Fruit fly (Drosophila melanogaster) Kc167 (cell line): ENCODE measurements around the gene Mettl3.

ENCODE experiments used
- Myc ChIP-seq: fragments of >200 bp; optimal IDR thresholded peaks from 2 replicates; lab custom pipeline; 2017; ENCODE audit warnings: missing external identifiers
- Sin3A ChIP-seq: fragments of >200 bp; optimal IDR thresholded peaks from 2 replicates; lab custom pipeline; 2018; ENCODE audit warnings: missing external identifiers
- h ChIP-seq: fragments of >200 bp; optimal IDR thresholded peaks from 3 replicates; lab custom pipeline; 2018; ENCODE audit warnings: missing external identifiers
- insv ChIP-seq: fragments of >200 bp; optimal IDR thresholded peaks from 3 replicates; lab custom pipeline; 2018; ENCODE audit warnings: missing external identifiers
- psq ChIP-seq: fragments of >200 bp; optimal IDR thresholded peaks from 2 replicates; lab custom pipeline; 2017; ENCODE audit warnings: missing external identifiers
- ttk ChIP-seq: sonication (Bioruptor generic); optimal IDR thresholded peaks from 2 replicates; lab custom pipeline; 2017; ENCODE audit warnings: missing external identifiers

Mettl3 gene

DNA sequence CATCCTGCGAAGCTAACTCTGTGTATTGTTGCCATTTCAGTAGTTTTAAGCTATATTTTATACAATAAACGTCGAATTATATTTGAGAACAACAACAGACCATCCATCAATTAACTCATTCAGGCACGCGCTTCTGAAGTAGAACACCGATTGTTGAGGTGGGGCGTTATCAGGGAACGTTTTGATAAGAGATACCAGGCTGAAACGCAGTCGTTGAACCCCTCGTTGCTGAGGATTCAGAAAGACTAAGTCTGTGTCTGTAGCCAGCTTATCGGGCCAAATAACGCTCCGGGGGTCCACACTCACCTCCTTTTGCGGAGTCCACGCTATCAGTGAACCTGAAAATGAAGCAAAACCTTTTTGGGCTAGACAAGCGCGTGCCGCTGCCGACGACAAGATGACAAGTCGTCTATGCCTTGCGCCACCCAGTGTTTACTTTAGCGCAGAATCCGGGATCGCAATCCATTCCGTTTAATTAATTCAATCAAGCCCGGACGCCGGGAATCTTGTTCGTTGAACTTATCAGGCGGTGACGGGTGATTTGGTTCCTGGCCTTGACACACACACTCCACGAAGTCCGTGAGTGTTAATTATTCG is 21.6 kb downstream of the Mettl3 start:
- TF ChIP-seq Sin3A (lab: Kevin White, UChicago) (no peak), ttk (lab: Kevin White, UChicago) (no peak), psq (lab: Kevin White, UChicago) (no peak), h (lab: Kevin White, UChicago) (no peak), Myc (no peak), insv (lab: Kevin White, UChicago) (no peak)

DNA sequence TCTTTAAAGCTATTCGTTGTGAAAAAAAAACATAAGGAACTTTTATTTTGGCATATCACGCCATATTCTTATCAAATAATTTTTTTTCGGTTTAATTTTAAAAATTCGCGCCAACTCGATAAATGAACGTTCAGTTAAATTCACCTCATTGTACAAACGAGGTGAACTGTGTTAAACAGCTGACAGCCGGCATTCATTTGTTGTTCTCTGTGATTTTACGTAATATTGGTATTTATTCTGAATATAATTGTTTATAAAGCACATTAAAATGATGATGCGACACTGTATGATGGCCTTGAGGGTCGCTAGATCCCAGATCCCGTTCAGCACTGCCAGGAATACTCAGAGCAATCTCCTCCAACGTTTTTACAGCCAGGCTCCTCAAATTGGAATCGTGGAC is 22.3 kb downstream of the Mettl3 start, which contains the start of gene CG6000:
CG6000 (plus strand) TSS at position 165 of the 400 bp plus-strand sequence.
- no peak for TF ChIP-seq insv (lab: Kevin White, UChicago)
- no peak for TF ChIP-seq h (lab: Kevin White, UChicago)
- no peak for TF ChIP-seq ttk (lab: Kevin White, UChicago)
- no peak for TF ChIP-seq Sin3A (lab: Kevin White, UChicago)
- no peak for TF ChIP-seq Myc
- TF ChIP-seq psq (lab: Kevin White, UChicago): no peak

DNA sequence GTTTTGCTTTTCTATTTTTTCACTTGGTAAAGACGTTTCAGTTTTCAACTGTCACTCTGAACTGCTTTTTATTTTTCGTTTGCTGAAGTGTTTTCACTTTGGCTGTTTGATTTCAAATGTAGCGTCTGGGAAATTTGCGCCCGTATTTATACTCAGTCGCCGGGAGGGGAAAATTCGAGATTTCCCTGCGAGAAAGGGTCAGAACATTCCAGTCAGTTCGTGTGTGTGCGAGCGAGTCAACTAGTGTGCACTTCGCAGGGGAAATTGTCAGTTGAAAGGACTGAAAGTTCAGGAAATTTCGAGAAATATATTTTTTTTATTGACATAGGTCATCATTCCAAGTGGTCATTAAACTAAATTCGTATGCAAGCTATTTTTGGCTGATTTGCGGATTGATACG is 25.2 kb downstream of the Mettl3 start, which contains the start of gene Hsp68:
Hsp68 (minus strand) TSS at position 123 of the 400 bp plus-strand sequence.
- no peak for TF ChIP-seq psq (lab: Kevin White, UChicago)
- no peak for TF ChIP-seq Myc
- no peak for TF ChIP-seq ttk (lab: Kevin White, UChicago)
- TF ChIP-seq insv (lab: Kevin White, UChicago): no peak
- no peak for TF ChIP-seq h (lab: Kevin White, UChicago)
- no peak for TF ChIP-seq Sin3A (lab: Kevin White, UChicago)

DNA sequence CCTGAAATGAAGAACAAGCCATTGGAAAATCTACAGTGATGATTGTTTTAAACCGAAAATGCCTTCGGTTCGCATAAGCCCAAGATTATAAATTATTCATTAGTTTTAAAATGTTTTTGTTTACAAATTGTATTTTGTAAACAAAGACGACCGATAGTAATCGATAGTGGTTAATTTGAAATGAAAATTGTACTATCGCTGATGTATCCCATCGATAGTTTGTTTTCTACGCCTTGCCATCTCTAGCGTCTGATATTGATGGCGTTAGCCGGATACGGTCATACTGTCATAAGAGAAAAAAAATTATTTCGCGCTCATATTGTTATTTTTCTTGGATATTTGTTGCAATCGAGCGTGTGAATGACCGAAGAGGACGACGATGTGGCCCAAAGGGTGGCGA is 26.1 kb downstream of the Mettl3 start, which contains the start of gene SMC1:
SMC1 (plus strand) TSS at position 247 of the 400 bp plus-strand sequence.
- TF ChIP-seq h (lab: Kevin White, UChicago) (no peak), Sin3A (lab: Kevin White, UChicago) (no peak), insv (lab: Kevin White, UChicago) (no peak), ttk (lab: Kevin White, UChicago) (no peak), Myc (no peak), psq (lab: Kevin White, UChicago) (no peak)

DNA sequence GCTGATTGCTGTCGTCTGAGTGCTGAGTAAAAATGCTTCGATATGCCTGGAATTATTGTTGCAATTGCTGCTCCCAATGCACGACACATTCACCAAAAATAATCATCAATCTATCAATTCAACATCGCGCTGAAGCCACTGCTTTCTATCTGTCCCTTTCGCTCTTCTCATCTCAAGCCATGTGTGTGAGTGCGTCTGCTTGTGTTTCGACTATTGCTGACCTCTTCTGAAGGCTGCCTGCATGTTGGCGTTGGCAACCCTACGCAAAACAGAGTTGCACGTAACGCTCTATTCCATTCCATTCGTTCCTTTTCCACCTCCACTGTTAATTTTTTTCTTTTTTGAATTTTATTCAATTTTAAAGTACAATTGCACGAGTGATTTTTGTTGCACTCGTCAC is 33.8 kb downstream of the Mettl3 start:
- TF ChIP-seq Myc: no peak
- no peak for TF ChIP-seq psq (lab: Kevin White, UChicago)

DNA sequence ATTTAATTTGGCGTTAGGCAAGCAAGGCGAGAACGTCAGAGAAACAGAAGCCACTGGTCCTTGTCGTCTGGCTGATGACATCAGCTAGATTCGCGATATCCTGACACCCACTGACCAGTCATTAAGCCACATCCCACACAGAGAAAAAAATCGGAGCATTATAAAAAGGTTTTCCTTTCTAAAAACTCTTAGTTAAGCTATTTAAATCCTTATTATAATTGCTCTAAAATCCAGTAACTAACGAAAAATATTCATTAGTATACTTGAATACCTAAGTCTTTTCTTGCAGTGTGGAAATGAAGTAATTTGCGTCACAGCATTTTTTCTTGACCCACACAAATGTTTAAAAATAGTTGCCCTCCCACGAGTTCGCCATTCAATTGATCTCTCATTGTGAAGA is 36.9 kb downstream of the Mettl3 start:
- TF ChIP-seq h (lab: Kevin White, UChicago): no peak
- TF ChIP-seq Myc: no peak
- no peak for TF ChIP-seq insv (lab: Kevin White, UChicago)
- no peak for TF ChIP-seq Sin3A (lab: Kevin White, UChicago)
- no peak for TF ChIP-seq psq (lab: Kevin White, UChicago)
- TF ChIP-seq ttk (lab: Kevin White, UChicago): no peak

DNA sequence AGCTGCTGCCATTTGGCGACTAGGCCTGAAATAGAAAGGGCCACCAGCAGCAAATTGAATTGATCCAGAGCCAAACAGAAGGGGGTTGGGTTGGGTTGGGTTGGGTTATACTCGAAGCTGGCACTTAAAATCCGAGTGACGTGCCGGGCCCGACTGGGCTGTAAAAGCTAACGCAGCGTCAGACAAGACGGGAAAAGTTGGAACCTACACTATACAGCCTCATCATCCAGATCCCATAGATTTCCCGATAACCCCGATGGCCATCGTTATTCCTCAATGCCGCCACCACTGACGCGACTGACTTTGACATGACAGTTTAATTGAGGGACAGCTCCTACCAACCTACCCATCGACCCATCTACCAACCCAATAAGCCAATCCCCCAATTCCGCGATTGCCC is 38.0 kb downstream of the Mettl3 start:
- no peak for TF ChIP-seq psq (lab: Kevin White, UChicago)
- no peak for TF ChIP-seq insv (lab: Kevin White, UChicago)
- TF ChIP-seq Myc: no peak
- no peak for TF ChIP-seq ttk (lab: Kevin White, UChicago)
- no peak for TF ChIP-seq h (lab: Kevin White, UChicago)
- TF ChIP-seq Sin3A (lab: Kevin White, UChicago): no peak

DNA sequence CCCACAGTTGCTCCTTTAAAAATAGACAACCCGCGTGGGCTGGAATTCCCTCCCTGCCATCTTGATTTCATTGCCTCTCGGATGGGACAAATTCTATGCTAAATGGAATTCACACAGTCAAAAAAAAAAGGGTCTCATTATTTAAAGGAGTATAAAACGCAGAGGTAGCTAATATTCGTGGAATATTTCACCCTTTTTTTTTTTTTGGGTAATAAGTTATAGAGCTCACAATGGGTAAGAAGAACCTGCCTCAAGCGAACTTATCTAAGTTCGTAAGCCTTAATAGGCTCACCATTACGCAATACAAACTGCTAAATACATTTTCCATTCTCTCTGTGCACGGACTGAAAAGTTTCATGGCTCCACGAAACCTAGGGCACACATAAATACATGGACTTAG is 41.7 kb downstream of the Mettl3 start:
- no peak for TF ChIP-seq h (lab: Kevin White, UChicago)
- no peak for TF ChIP-seq insv (lab: Kevin White, UChicago)
- no peak for TF ChIP-seq psq (lab: Kevin White, UChicago)
- TF ChIP-seq ttk (lab: Kevin White, UChicago): no peak
- no peak for TF ChIP-seq Myc
- TF ChIP-seq Sin3A (lab: Kevin White, UChicago): no peak

DNA sequence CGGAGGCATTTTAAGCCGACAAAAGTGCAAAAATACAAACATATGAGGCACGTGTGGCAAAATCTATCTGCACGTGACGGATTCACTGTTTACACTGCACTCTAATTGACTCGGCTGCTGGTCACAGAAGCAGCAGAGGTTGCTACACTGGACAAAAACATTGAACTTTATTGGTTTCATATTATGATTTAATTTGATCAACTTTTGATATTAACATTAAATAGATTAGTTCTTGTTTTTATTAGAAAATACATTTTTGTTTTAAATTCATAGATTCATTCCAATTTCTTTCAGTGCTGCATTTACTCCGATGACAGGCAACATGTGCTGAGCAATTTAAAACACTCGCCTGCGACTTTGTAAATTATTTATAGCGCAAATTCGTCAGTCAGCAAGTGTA is 47.2 kb downstream of the Mettl3 start:
- TF ChIP-seq insv (lab: Kevin White, UChicago) (no peak), Sin3A (lab: Kevin White, UChicago) (no peak)

DNA sequence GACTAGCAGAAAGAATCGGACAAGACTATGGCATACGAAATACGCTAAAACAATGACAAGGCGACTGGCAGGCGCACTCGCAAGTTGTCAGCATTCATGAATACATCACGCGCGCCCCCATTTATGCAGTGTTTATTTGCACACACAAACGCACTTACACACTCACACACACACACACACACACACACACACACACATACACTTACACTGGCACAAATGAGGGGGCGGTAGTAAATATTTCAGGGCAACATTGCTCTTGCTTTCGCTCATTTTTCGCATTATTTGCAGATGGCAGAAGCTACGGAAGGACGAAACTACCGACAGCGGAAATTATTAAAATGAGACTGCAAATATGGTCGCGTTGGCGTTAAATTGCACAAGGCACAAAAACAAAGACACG is 47.7 kb downstream of the Mettl3 start:
- TF ChIP-seq psq (lab: Kevin White, UChicago) (no peak), Myc (no peak), insv (lab: Kevin White, UChicago) (no peak), h (lab: Kevin White, UChicago) (no peak), Sin3A (lab: Kevin White, UChicago) (no peak), ttk (lab: Kevin White, UChicago) (no peak)
